Fruit fly (Drosophila melanogaster) S2 (cell line): ENCODE measurements around the gene CG2211.

Source experiments
- CG8478 ChIP-seq: fragments of >200 bp; optimal IDR thresholded peaks from 2 replicates; lab custom pipeline; 2018
- CTCF ChIP-seq, 2 experiments: fragments of >200 bp; optimal IDR thresholded peaks; 2 replicates each; lab custom pipeline; 2018

DNA sequence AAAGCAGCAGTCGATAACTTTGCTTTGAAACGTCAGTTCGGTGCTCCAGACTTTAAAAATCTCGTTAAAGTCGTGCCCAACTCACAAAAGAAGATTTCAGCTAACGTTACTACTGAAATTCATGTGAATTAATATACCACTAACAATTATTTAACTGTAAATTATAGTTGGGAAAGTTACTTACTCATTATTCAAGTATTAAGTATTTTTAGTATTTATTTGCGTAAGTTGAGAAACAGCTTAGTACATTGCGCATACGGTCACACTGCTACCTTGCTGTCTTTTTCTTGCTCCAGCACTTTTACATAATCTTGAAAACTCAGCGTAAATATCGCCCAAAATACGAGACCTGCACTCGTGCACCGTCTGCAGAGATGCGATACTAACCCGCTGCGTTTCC is 5.4 kb downstream of the CG2211 start, which contains the start of gene ND-ACP:
- TF ChIP-seq CTCF (optimal IDR thresholded peaks at IDR 0.05; lab: Kevin White, UChicago) (no peak), CG8478 (lab: Kevin White, UChicago) (no peak)
